Worm (Caenorhabditis elegans) whole organism, early embryonic: Measurements from ENCODE around the gene mom-2.

Experiments used
- B0310.2 ChIP-seq: sonication (generic microtip); optimal IDR thresholded peaks from 2 replicates; lab custom pipeline; 2016; ENCODE audit warnings: mild to moderate bottlenecking, missing genetic modification characterization, missing compliant biosample characterization
- F13C5.2 ChIP-seq: sonication (generic microtip); optimal IDR thresholded peaks from 2 replicates; lab custom pipeline; 2017; ENCODE audit warnings: mild to moderate bottlenecking, missing genetic modification characterization, inconsistent platforms, missing compliant biosample characterization
- aly-1 ChIP-seq: sonication (generic microtip); optimal IDR thresholded peaks from 2 replicates; lab custom pipeline; 2016; ENCODE audit warnings: missing genetic modification characterization, missing compliant biosample characterization
- ama-1 ChIP-seq: fragments of 150-350 bp; optimal IDR thresholded peaks from 2 replicates; lab custom pipeline; 2014
- ceh-13 ChIP-seq: fragments of 200-800 bp; sonication (Bioruptor generic); optimal IDR thresholded peaks from 2 replicates; lab custom pipeline; 2018; ENCODE audit warnings: mild to moderate bottlenecking, missing genetic modification characterization, missing compliant biosample characterization
- hmbx-1 ChIP-seq: sonication (generic microtip); optimal IDR thresholded peaks from 2 replicates; lab custom pipeline; 2016; ENCODE audit warnings: mild to moderate bottlenecking, missing genetic modification characterization, missing compliant biosample characterization
- hmg-4 ChIP-seq: fragments of 200-800 bp; sonication (Bioruptor generic); optimal IDR thresholded peaks from 2 replicates; lab custom pipeline; 2018; ENCODE audit warnings: mild to moderate bottlenecking, missing genetic modification characterization, missing compliant biosample characterization
- hnd-1 ChIP-seq: sonication (generic microtip); optimal IDR thresholded peaks from 2 replicates; lab custom pipeline; 2016; ENCODE audit warnings: missing genetic modification characterization, missing compliant biosample characterization
- pes-1 ChIP-seq: fragments of 200-800 bp; sonication (Bioruptor generic); IDR thresholded peaks from 2 replicates; pipeline ENCODE4 v1.3.6; 2022; ENCODE audit warnings: missing genetic modification reagents, missing genetic modification characterization, missing compliant biosample characterization
- scrt-1 ChIP-seq: fragments of 200-800 bp; sonication (Bioruptor generic); IDR thresholded peaks from 2 replicates; pipeline ENCODE4 v1.3.6; 2022; ENCODE audit warnings: missing genetic modification characterization, missing compliant biosample characterization
- tbx-11 ChIP-seq: fragments of 200-800 bp; sonication (Bioruptor generic); IDR thresholded peaks from 2 replicates; pipeline ENCODE4 v1.3.6; 2022; ENCODE audit warnings: missing genetic modification characterization, missing compliant biosample characterization
- tbx-37 ChIP-seq: fragments of 200-800 bp; sonication (Bioruptor generic); conservative IDR thresholded peaks from 2 replicates; pipeline ENCODE4 v1.3.6; 2022; ENCODE audit warnings: missing genetic modification reagents, missing genetic modification characterization, missing compliant biosample characterization
- tra-4 ChIP-seq: sonication (generic microtip); optimal IDR thresholded peaks from 2 replicates; lab custom pipeline; 2017; ENCODE audit warnings: missing genetic modification characterization, missing compliant biosample characterization

- TF ChIP-seq ama-1 (no peak), hnd-1 (tag; lab: Kevin White, UChicago) (no peak), F13C5.2 (no peak), B0310.2 (tag; lab: Kevin White, UChicago) (no peak), tra-4 (tag; lab: Kevin White, UChicago) (no peak), tbx-37 (GFP tag; lab: Robert Waterston, UW) (no peak), pes-1 (no peak), hmbx-1 (tag; lab: Kevin White, UChicago) (no peak), aly-1 (tag; lab: Kevin White, UChicago) (no peak), scrt-1 (GFP tag; lab: Robert Waterston, UW) (no peak), ceh-13 (GFP tag; lab: Kevin White, UChicago) (no peak), tbx-11 (GFP tag; lab: Robert Waterston, UW) (no peak), hmg-4 (no peak)
Observed at ce11 chrV:8359113-8359564, 3.4 kb downstream of the mom-2 start, which contains the start of gene mpdu-1.
